Fruit fly (Drosophila melanogaster): ENCODE data around the gene CG12541.
A peak's percentile ranks its signal among the peaks of the same experiment; 100 is the strongest.

Gene CG12541

DNA sequence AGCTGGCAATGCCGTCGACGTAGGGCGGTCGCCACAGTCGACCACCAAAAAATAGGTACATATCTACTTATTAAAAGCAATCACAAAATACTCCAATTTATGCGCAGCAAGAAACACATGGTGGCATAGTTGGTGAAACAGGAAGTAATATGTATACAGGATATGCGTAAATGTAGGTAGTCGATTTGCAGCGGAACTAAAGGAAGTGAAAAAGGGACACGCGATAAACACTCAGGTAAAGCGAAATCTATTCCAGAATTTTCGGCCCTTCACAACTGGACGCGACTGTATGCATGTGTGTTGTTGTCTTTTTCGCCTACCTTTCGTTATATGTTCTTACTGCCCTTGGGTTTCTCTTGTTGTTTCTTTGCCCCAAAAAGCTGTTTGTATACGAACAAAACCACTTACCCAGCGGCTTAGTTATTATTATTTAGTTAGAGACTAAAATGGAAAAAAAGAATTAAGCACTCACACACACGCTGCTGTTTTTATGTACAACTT, 30.7 kb upstream of the CG12541 start (continued):
- peak; percentile 63 for TF ChIP-seq Ets21C (GFP tag; optimal IDR thresholded peaks at IDR 0.05)
- peak; percentile 78 for TF ChIP-seq CG3032 (tag; optimal IDR thresholded peaks at IDR 0.05)
- no peak for TF ChIP-seq fd85E (GFP tag; optimal IDR thresholded peaks at IDR 0.05)
- TF ChIP-seq Sox102F (GFP tag; optimal IDR thresholded peaks at IDR 0.05), result peak; percentile 74
- peak; percentile 46; the same call in 1 of the 2 replicates for TF ChIP-seq Gug (GFP tag; IDR thresholded peaks at IDR 0.05)
- peak; percentile 87 for TF ChIP-seq Eip78C (GFP tag)
- peak; percentile 64 for TF ChIP-seq CG34406 (GFP tag; optimal IDR thresholded peaks at IDR 0.05)
- no peak for TF ChIP-seq CG8319 (GFP tag; optimal IDR thresholded peaks at IDR 0.05)
- TF ChIP-seq CG6792 (GFP tag; optimal IDR thresholded peaks at IDR 0.05), result peak; percentile 69

dm6 chrX:7095912-7096494, 30.2 kb upstream of the CG12541 start:
- no peak for TF ChIP-seq CG16779 (tag; optimal IDR thresholded peaks at IDR 0.05)
- TF ChIP-seq acj6 (GFP tag; optimal IDR thresholded peaks at IDR 0.05), result no peak
- TF ChIP-seq Eip75B (GFP tag; optimal IDR thresholded peaks at IDR 0.05), result no peak
- no peak for TF ChIP-seq Sox15 (GFP tag; optimal IDR thresholded peaks at IDR 0.05)
- 0 out of 3 replicates have a peak, but pooled peaks have one; percentile 3 for TF ChIP-seq CG6163 (GFP tag; IDR thresholded peaks at IDR 0.05)

DNA sequence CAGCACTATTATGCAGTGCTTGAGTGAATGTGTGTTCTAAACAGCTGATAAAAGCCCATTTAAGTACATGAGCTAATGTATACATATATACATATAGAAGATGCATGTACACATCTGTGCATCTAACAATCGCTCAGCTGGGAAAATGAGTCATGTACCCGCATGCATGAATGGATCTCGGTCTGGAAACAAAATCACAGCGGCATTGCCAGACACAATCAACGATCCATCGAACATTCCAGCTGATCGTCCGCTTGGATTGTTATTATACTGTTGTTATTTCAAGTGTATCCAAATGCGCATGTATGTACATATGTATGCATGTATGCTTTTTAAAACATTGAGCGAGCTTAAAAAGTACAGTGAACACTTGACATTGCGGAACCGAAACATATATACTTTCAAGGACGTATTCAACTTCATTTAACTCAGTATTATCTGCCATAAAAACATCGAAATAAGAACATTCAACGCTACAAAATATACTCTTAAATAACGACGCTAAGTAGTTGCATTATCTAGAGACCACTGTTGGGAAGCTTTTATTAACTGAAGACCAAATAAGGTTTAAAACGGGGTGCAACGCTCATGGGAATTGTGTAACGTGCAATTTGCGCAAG, 29.6 kb upstream of the CG12541 start:
- TF ChIP-seq cyc (GFP tag; optimal IDR thresholded peaks at IDR 0.05) (peak; percentile 91), Blimp-1 (GFP tag; optimal IDR thresholded peaks at IDR 0.05) (peak; percentile 70), CG8632 (GFP tag; optimal IDR thresholded peaks at IDR 0.05) (peak; percentile 78), CG6163 (GFP tag; IDR thresholded peaks at IDR 0.05) (peak; percentile 93), CG6276 (GFP tag; optimal IDR thresholded peaks at IDR 0.05) (peak; percentile 79), Ets96B (tag; optimal IDR thresholded peaks at IDR 0.05) (peak; percentile 76), CG6792 (GFP tag; optimal IDR thresholded peaks at IDR 0.05) (peak; percentile 85), CG10631 (GFP tag; optimal IDR thresholded peaks at IDR 0.05) (peak; percentile 68), CG8319 (GFP tag; optimal IDR thresholded peaks at IDR 0.05) (peak; percentile 69), CG6854 (GFP tag; optimal IDR thresholded peaks at IDR 0.05) (peak; percentile 75), net (GFP tag; optimal IDR thresholded peaks at IDR 0.05) (peak; percentile 75), Eip93F (GFP tag; optimal IDR thresholded peaks at IDR 0.05) (peak; percentile 80), Smox (GFP tag; optimal IDR thresholded peaks at IDR 0.05) (peak; percentile 88), Ets21C (GFP tag; optimal IDR thresholded peaks at IDR 0.05) (peak; percentile 87), svp (GFP tag) (peak; percentile 96), Sox102F (GFP tag; optimal IDR thresholded peaks at IDR 0.05) (peak; percentile 89), fd59A (GFP tag; optimal IDR thresholded peaks at IDR 0.05) (peak; percentile 60), eg (GFP tag; IDR thresholded peaks at IDR 0.05) (peak; percentile 92), OdsH (GFP tag; optimal IDR thresholded peaks at IDR 0.05) (peak; percentile 85), CG11902 (GFP tag; optimal IDR thresholded peaks at IDR 0.05) (peak; percentile 79), CG1621 (tag; optimal IDR thresholded peaks at IDR 0.05) (peak; percentile 67), fd85E (GFP tag; optimal IDR thresholded peaks at IDR 0.05) (peak; percentile 35), CG11762 (GFP tag; optimal IDR thresholded peaks at IDR 0.05; ENCODE audit: insufficient read depth) (peak; percentile 77), lz (GFP tag; optimal IDR thresholded peaks at IDR 0.05) (peak; percentile 89), CG32006 (GFP tag; optimal IDR thresholded peaks at IDR 0.05) (peak; percentile 85), Eip78C (GFP tag) (peak; percentile 95), Lpt (GFP tag; optimal IDR thresholded peaks at IDR 0.05) (peak; percentile 57), CG11294 (GFP tag; IDR thresholded peaks at IDR 0.05) (peak; percentile 67), CG8119 (GFP tag; IDR thresholded peaks at IDR 0.05) (peak; percentile 83), CG10669 (GFP tag; optimal IDR thresholded peaks at IDR 0.05) (peak; percentile 78), ss (GFP tag; optimal IDR thresholded peaks at IDR 0.05) (peak; percentile 56 to 78), Met (GFP tag; optimal IDR thresholded peaks at IDR 0.05) (peak; percentile 91), CG3919 (GFP tag; optimal IDR thresholded peaks at IDR 0.05) (peak; percentile 82), CG34406 (GFP tag; optimal IDR thresholded peaks at IDR 0.05) (peak; percentile 67), vri (GFP tag; optimal IDR thresholded peaks at IDR 0.05) (peak; percentile 74), CG3032 (tag; optimal IDR thresholded peaks at IDR 0.05) (peak; percentile 76), acj6 (GFP tag; optimal IDR thresholded peaks at IDR 0.05) (peak; percentile 82), Hr38 (GFP tag; optimal IDR thresholded peaks at IDR 0.05) (peak; percentile 57), CG16779 (tag; optimal IDR thresholded peaks at IDR 0.05) (peak; percentile 71), fkh (GFP tag; optimal IDR thresholded peaks at IDR 0.05) (peak; percentile 52), dsx (GFP tag; optimal IDR thresholded peaks at IDR 0.05; ENCODE audit: poor library complexity, severe bottlenecking) (peak; percentile 67), Eip75B (GFP tag; optimal IDR thresholded peaks at IDR 0.05) (peak; percentile 79)
